Worm (Caenorhabditis elegans) whole organism, mixed stage, embryonic: Measurements from ENCODE around the gene ptp-3.

Experiments used
- bed-3 ChIP-seq: fragments of 200-800 bp; sonication (Bioruptor generic); optimal IDR thresholded peaks from 3 replicates; lab custom pipeline; 2018; ENCODE audit warnings: mild to moderate bottlenecking, missing genetic modification characterization, moderate library complexity, missing compliant biosample characterization
- blmp-1 ChIP-seq: fragments of 150-350 bp; optimal IDR thresholded peaks from 2 replicates; lab custom pipeline; 2014; ENCODE audit warnings: missing biosample characterization, missing genetic modification characterization
- ceh-39 ChIP-seq: fragments of 150-350 bp; optimal IDR thresholded peaks from 2 replicates; lab custom pipeline; 2014; ENCODE audit warnings: missing biosample characterization, missing genetic modification characterization
- ceh-43 ChIP-seq: fragments of 200-800 bp; sonication (Bioruptor generic); optimal IDR thresholded peaks from 2 replicates; lab custom pipeline; 2018; ENCODE audit warnings: mild to moderate bottlenecking, missing genetic modification characterization, moderate library complexity, missing compliant biosample characterization
- ces-1 ChIP-seq: fragments of 150-350 bp; optimal IDR thresholded peaks from 2 replicates; lab custom pipeline; 2014; ENCODE audit warnings: missing biosample characterization, missing genetic modification reagents, missing genetic modification characterization
- cnd-1 ChIP-seq: fragments of 200-800 bp; sonication (Bioruptor generic); optimal IDR thresholded peaks from 2 replicates; lab custom pipeline; 2018; ENCODE audit warnings: mild to moderate bottlenecking, missing genetic modification characterization, missing compliant biosample characterization
- elt-1 ChIP-seq: sonication (generic microtip); optimal IDR thresholded peaks from 2 replicates; lab custom pipeline; 2017; ENCODE audit warnings: missing genetic modification characterization, mild to moderate bottlenecking, missing compliant biosample characterization, antibody characterized with exemption, moderate library complexity, borderline replicate concordance; ENCODE audit not compliant: insufficient read depth
- elt-3 ChIP-seq: fragments of 150-350 bp; optimal IDR thresholded peaks from 2 replicates; lab custom pipeline; 2014; ENCODE audit warnings: missing biosample characterization, missing genetic modification characterization
- flh-1 ChIP-seq: fragments of 200-800 bp; sonication (Bioruptor generic); optimal IDR thresholded peaks from 2 replicates; lab custom pipeline; 2018; ENCODE audit warnings: mild to moderate bottlenecking, missing genetic modification characterization, moderate library complexity, missing compliant biosample characterization
- ham-2 ChIP-seq: fragments of 200-800 bp; sonication (Bioruptor generic); optimal IDR thresholded peaks from 2 replicates; lab custom pipeline; 2018; ENCODE audit warnings: mild to moderate bottlenecking, missing genetic modification characterization, missing compliant biosample characterization
- hlh-1 ChIP-seq: fragments of 150-350 bp; optimal IDR thresholded peaks from 2 replicates; lab custom pipeline; 2014; ENCODE audit warnings: missing biosample characterization, missing genetic modification reagents, missing genetic modification characterization
- lin-13 ChIP-seq: fragments of 150-350 bp; optimal IDR thresholded peaks from 2 replicates; lab custom pipeline; 2014; ENCODE audit warnings: missing biosample characterization, missing genetic modification characterization
- lin-32 ChIP-seq: fragments of 200-800 bp; sonication (Bioruptor generic); optimal IDR thresholded peaks from 2 replicates; lab custom pipeline; 2018; ENCODE audit warnings: mild to moderate bottlenecking, missing genetic modification characterization, missing compliant biosample characterization
- lsy-2 ChIP-seq: fragments of 150-350 bp; optimal IDR thresholded peaks from 2 replicates; lab custom pipeline; 2014; ENCODE audit warnings: missing biosample characterization, missing genetic modification characterization
- mep-1 ChIP-seq: fragments of 150-350 bp; optimal IDR thresholded peaks from 2 replicates; lab custom pipeline; 2017; ENCODE audit warnings: missing biosample characterization, missing genetic modification reagents, missing genetic modification characterization, inconsistent platforms
- mls-2 ChIP-seq: sonication (generic microtip); optimal IDR thresholded peaks from 2 replicates; lab custom pipeline; 2016; ENCODE audit warnings: mild to moderate bottlenecking, missing genetic modification characterization, moderate library complexity, missing compliant biosample characterization
- nhr-2 ChIP-seq: fragments of 150-350 bp; optimal IDR thresholded peaks from 2 replicates; lab custom pipeline; 2014; ENCODE audit warnings: missing biosample characterization, missing genetic modification characterization
- nhr-28 ChIP-seq: fragments of 150-350 bp; optimal IDR thresholded peaks from 2 replicates; lab custom pipeline; 2014; ENCODE audit warnings: missing biosample characterization, missing genetic modification characterization
- nhr-76 ChIP-seq: sonication (generic microtip); optimal IDR thresholded peaks from 2 replicates; lab custom pipeline; 2017; ENCODE audit warnings: missing biosample characterization, missing genetic modification characterization
- sem-2 ChIP-seq: fragments of 200-800 bp; sonication (Bioruptor generic); optimal IDR thresholded peaks from 2 replicates; lab custom pipeline; 2018; ENCODE audit warnings: mild to moderate bottlenecking, missing genetic modification characterization, missing compliant biosample characterization
- snpc-4 ChIP-seq: fragments of 150-350 bp; optimal IDR thresholded peaks from 2 replicates; lab custom pipeline; 2014; ENCODE audit warnings: missing biosample characterization, missing genetic modification characterization
- tbx-8 ChIP-seq: fragments of 200-800 bp; sonication (Bioruptor generic); optimal IDR thresholded peaks from 2 replicates; lab custom pipeline; 2018; ENCODE audit warnings: mild to moderate bottlenecking, missing genetic modification characterization, moderate library complexity, missing compliant biosample characterization
- zip-8 ChIP-seq: fragments of 150-350 bp; optimal IDR thresholded peaks from 2 replicates; lab custom pipeline; 2014; ENCODE audit warnings: missing biosample characterization, missing genetic modification characterization
- ztf-11 ChIP-seq: fragments of 150-350 bp; optimal IDR thresholded peaks from 2 replicates; lab custom pipeline; 2014; ENCODE audit warnings: missing biosample characterization, missing genetic modification characterization

Gene ptp-3

DNA sequence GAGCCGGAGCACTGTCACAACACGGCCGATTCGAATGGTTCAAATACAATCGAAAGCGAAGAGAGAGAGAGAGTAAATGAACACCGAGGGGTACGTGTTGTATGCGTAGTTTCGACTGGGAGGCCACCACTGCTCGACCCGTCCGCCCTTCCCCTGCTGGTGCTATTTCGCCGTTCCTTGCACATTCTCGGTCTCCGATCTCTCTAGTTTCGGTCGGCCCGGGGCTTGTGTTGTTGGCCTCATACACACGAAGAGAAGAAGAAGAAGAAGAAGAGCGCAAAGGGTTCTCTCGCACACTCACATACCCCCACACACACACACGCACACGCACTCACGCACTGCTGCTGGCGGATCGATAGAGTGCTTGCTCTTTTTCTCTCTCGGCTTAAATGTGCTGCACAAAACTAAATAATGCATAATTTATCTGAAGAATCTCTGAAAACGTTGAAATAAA, 67.6 kb downstream of the ptp-3 start (continued):
- TF ChIP-seq ceh-39 (tag; lab: Kevin White, UChicago) (peak; percentile 84), lin-32 (GFP tag; lab: Kevin White, UChicago) (peak; percentile 41), nhr-76 (tag; lab: Kevin White, UChicago) (no peak)

DNA sequence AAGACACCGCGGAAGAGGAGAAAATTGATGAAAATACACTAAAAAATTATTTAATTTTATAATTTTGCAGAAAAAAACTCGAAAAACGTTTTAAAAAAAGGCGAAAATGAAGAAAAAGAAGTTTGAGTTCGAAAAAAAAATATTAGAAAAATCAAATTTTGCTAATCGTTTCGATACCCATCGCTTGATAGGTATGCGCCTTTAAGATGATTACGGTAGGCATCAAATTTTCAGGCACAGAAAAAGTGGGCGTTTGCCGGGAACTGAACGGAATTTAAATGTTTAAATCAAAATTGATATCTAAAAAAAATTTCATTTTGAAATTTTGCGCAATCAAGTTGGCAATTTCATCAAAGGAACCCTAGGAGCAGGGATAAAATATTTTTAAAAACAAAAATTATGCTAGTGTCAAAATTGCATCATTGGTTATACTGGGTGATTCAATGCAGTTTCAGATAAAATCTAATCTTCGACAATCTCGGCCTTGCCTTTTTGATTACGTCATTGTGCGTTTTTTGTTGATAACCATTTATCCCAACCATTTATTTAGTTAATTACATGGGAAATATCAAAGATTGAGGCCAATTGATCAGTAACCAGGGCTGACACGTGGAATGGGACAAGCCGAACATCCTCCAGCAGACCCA, 68.3 kb downstream of the ptp-3 start:
- TF ChIP-seq elt-1 (tag; lab: Kevin White, UChicago) = peak; percentile 97
- TF ChIP-seq mep-1 = no peak
- no peak for TF ChIP-seq flh-1 (GFP tag; lab: Kevin White, UChicago)
- TF ChIP-seq ces-1 = no peak
- peak; percentile 88 for TF ChIP-seq zip-8
- TF ChIP-seq hlh-1 = no peak

DNA sequence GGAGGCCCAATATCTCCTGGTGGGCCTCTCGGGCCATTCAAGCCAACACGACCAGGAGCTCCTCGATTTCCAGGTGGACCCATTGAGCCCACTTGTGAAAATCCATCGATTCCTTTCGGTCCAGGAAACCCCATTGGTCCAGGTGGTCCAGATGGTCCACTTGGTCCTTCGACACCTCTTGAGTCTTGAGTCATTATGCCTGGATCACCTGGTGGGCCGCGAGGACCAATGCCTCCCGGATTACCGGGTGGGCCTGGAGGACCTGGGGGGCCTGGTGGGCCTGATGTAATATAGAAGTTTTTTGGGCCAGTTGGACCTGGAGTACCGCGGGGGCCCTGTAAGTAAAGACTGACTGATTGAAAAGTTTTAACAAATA, 68.8 kb downstream of the ptp-3 start:
- no peak for TF ChIP-seq mep-1
- no peak for TF ChIP-seq elt-3
- no peak for TF ChIP-seq sem-2 (GFP tag; lab: Kevin White, UChicago)
- TF ChIP-seq nhr-28 = no peak
- TF ChIP-seq ceh-39 (tag; lab: Kevin White, UChicago) = no peak

DNA sequence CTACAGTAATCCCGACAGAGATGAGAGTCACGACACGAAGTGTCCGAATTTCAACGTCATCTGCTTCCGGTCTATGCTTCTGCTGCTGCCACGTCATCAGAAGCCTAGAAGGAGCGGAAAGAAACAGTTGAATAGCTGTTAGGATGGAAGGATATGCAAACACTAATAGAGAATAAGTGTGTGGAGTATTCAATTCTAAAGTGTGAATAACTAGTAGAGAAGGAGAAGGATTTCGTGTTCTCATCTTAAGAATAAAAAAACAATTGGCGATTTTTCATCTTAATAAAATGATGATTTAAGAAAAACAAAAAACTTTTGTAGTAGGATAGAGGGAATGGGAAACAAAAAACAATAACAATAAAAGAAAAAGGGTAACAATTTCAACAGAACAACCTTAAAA, 70.5 kb downstream of the ptp-3 start, which contains the start of gene col-83:
Gene col-83, minus strand, starts transcription at position 101 of the 400 bp plus-strand sequence.
- TF ChIP-seq ceh-39 (tag; lab: Kevin White, UChicago) (no peak), snpc-4 (tag; lab: Kevin White, UChicago) (no peak), nhr-76 (tag; lab: Kevin White, UChicago) (no peak), lin-13 (tag; lab: Kevin White, UChicago) (no peak), sem-2 (GFP tag; lab: Kevin White, UChicago) (no peak), nhr-2 (tag; lab: Kevin White, UChicago) (no peak), cnd-1 (tag; lab: Kevin White, UChicago) (no peak)

DNA sequence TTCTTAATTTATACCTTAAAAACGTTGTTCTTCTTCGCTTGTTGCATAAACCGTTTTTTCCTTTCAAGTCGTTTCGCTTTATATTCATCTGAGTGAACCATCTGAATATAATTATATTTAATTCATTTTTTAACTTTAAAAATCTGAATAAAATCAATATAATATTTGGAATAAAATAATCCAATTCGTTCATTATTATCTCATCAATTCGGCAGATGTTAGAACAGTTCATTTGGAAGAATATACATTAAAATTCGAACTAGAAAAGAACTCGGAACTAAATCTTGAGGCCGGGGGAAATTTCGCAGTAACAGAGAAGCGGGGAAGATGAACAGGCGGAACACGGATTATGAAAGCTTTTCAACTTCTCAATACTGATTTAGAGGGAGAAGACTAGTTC, 73.6 kb downstream of the ptp-3 start, which contains the start of gene F33A8.4:
Gene F33A8.4, minus strand, starts transcription at position 101 of the 400 bp plus-strand sequence.
- no peak for TF ChIP-seq ham-2 (GFP tag; lab: Kevin White, UChicago)
- TF ChIP-seq nhr-28 = no peak
- TF ChIP-seq elt-3 = no peak
- TF ChIP-seq ztf-11 = no peak
- TF ChIP-seq ceh-43 (GFP tag; lab: Kevin White, UChicago) = no peak

DNA sequence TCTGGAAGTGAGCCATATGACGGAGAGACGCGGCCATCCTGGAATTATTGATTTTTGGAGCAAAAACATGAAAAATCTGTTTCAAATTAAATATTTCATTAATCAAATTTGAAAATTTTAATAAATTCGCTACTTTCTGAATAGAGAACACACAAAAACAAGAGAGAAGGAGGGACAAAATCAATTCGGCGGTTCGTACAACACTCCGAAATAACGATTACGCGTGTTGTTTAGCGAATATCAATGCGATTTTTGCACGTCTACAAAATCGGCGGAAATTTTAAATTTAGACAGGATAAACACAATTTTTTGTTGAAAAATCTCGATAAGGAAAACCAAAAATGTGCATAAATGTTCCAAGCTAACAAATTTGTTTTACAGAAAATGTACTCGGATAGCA, 74.5 kb downstream of the ptp-3 start, which contains the start of the genes sdhd-1 and ilkp-1:
Gene sdhd-1, minus strand, starts transcription at position 38 of the 400 bp plus-strand sequence.
Gene ilkp-1, plus strand, starts transcription at position 380 of the 400 bp plus-strand sequence.
- peak; percentile 71 for TF ChIP-seq ces-1
- TF ChIP-seq lsy-2 = peak; percentile 49
- no peak for TF ChIP-seq blmp-1 (tag; lab: Kevin White, UChicago)

DNA sequence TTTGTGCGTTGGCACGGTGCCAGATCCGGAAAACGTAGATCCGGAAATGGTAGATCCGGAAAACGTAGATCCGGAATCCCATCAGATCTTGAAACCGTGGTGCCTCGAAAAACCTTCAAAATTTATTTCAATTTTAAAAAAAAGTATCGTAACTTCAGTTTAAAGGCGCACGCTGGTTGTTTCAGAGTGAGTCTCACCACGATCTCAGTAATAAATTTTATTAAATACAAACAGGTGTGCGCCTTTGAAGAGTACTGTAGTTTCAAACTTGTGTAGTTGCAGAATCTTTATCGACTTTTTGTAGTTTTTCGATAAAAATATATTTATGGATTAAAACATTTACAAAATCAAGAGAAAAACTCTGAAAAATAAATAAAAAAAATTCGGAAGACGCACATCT, 75.3 kb downstream of the ptp-3 start:
- no peak for TF ChIP-seq zip-8
- TF ChIP-seq snpc-4 (tag; lab: Kevin White, UChicago) = no peak
- TF ChIP-seq bed-3 = no peak
- TF ChIP-seq lin-13 (tag; lab: Kevin White, UChicago) = no peak
- no peak for TF ChIP-seq mls-2
- no peak for TF ChIP-seq lin-32 (GFP tag; lab: Kevin White, UChicago)
- no peak for TF ChIP-seq lsy-2

DNA sequence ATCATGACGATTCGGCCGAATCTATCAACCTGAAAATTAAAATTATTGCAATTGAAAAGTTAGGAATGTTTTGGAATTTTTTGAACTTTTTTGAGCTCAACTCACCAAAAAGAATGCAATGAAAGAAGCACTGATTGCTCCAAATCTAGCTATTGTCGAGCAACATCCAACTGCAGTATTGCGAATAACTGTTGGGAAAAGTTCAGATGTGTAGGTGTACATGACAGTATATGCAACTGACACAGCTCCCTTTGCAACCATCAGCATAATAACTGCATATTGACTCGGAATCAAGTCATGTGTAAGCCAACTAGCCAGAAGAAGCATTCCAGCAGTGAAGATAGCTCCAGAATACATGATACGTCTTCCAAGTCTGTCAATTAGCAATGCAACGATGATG, 77.2 kb downstream of the ptp-3 start:
- TF ChIP-seq tbx-8 (GFP tag; lab: Kevin White, UChicago) = no peak
